Worm (Caenorhabditis elegans) whole organism, mixed stage, embryonic: ENCODE data around the gene R08D7.5.

Experiments
- M03D4.4 ChIP-seq: sonication (generic microtip); optimal IDR thresholded peaks from 2 replicates; lab custom pipeline; 2017; ENCODE audit warnings: mild to moderate bottlenecking, missing genetic modification characterization, missing compliant biosample characterization
- ces-1 ChIP-seq: fragments of 150-350 bp; optimal IDR thresholded peaks from 2 replicates; lab custom pipeline; 2014; ENCODE audit warnings: missing biosample characterization, missing genetic modification reagents, missing genetic modification characterization
- lsy-2 ChIP-seq: fragments of 150-350 bp; optimal IDR thresholded peaks from 2 replicates; lab custom pipeline; 2014; ENCODE audit warnings: missing biosample characterization, missing genetic modification characterization
- unc-62 ChIP-seq: fragments of 150-350 bp; optimal IDR thresholded peaks from 2 replicates; lab custom pipeline; 2014; ENCODE audit warnings: missing biosample characterization, missing genetic modification reagents, missing genetic modification characterization
- ztf-11 ChIP-seq: fragments of 150-350 bp; optimal IDR thresholded peaks from 2 replicates; lab custom pipeline; 2014; ENCODE audit warnings: missing biosample characterization, missing genetic modification characterization

- TF ChIP-seq M03D4.4 (tag; lab: Kevin White, UChicago) (no peak), ztf-11 (no peak), ces-1 (no peak), lsy-2 (tag; lab: Kevin White, UChicago) (no peak), unc-62 (GFP tag; lab: Kevin White, UChicago) (no peak)
Measured at ce11 chrIII:9012309-9012708, 38.4 kb downstream of the R08D7.5 start, which contains the start of gene F59B2.9.
